Fruit fly (Drosophila melanogaster) whole organism, embryonic: ENCODE measurements around the gene CG13609.

Source experiments
- Aef1 ChIP-seq: fragments of 200-800 bp; sonication (Bioruptor generic); IDR thresholded peaks from 3 replicates; pipeline ENCODE4 v1.3.6; 2022; ENCODE audit warnings: missing biosample characterization, missing genetic modification characterization
- Asciz ChIP-seq: fragments of 200-800 bp; sonication (Bioruptor generic); optimal IDR thresholded peaks from 2 replicates; lab custom pipeline; 2017; ENCODE audit warnings: missing biosample characterization, mild to moderate bottlenecking, missing genetic modification characterization, missing genetic modification reagents
- Blimp-1 ChIP-seq: fragments of 200-800 bp; sonication (Bioruptor generic); optimal IDR thresholded peaks from 3 replicates; lab custom pipeline; 2018; ENCODE audit warnings: missing biosample characterization, missing genetic modification characterization, mild to moderate bottlenecking, moderate library complexity, missing genetic modification reagents
- CG10209 ChIP-seq: fragments of 200-800 bp; sonication (Bioruptor generic); optimal IDR thresholded peaks from 3 replicates; lab custom pipeline; 2017; ENCODE audit warnings: missing biosample characterization, mild to moderate bottlenecking, missing genetic modification characterization, missing genetic modification reagents
- CG12391 ChIP-seq: fragments of 200-800 bp; sonication (Bioruptor generic); optimal IDR thresholded peaks from 3 replicates; lab custom pipeline; 2018; ENCODE audit warnings: missing biosample characterization, mild to moderate bottlenecking, missing genetic modification characterization, moderate library complexity
- CG13424 ChIP-seq: fragments of 200-800 bp; sonication (Bioruptor generic); optimal IDR thresholded peaks from 2 replicates; lab custom pipeline; 2019; ENCODE audit warnings: missing biosample characterization, mild to moderate bottlenecking, missing genetic modification characterization, moderate library complexity
- CG14050 ChIP-seq: fragments of 200-800 bp; sonication (Bioruptor generic); IDR thresholded peaks from 3 replicates; pipeline ENCODE4 v1.3.6; 2022; ENCODE audit warnings: missing biosample characterization, missing genetic modification characterization
- CG1602 ChIP-seq: fragments of 200-800 bp; sonication (Bioruptor generic); optimal IDR thresholded peaks from 3 replicates; lab custom pipeline; 2016; ENCODE audit warnings: missing biosample characterization, missing genetic modification characterization
- CG18262 ChIP-seq: fragments of 200-800 bp; optimal IDR thresholded peaks from 3 replicates; lab custom pipeline; 2019; ENCODE audit warnings: missing biosample characterization, mild to moderate bottlenecking, missing genetic modification characterization, moderate library complexity
- CG2889 ChIP-seq: fragments of 200-800 bp; sonication (Bioruptor generic); IDR thresholded peaks from 3 replicates; pipeline ENCODE4 v1.3.6; 2022; ENCODE audit warnings: missing biosample characterization, missing genetic modification characterization
- CG30403 ChIP-seq: fragments of 200-800 bp; sonication (Bioruptor generic); optimal IDR thresholded peaks from 3 replicates; lab custom pipeline; 2016; ENCODE audit warnings: missing biosample characterization, missing genetic modification characterization
- CG31224 ChIP-seq: fragments of 200-800 bp; sonication (Bioruptor generic); IDR thresholded peaks from 2 replicates; pipeline ENCODE4 v1.3.6; 2022; ENCODE audit warnings: missing biosample characterization, missing genetic modification characterization
- CG31441 ChIP-seq: fragments of 200-800 bp; sonication (Bioruptor generic); IDR thresholded peaks from 2 replicates; pipeline ENCODE4 v1.3.6; 2022; ENCODE audit warnings: missing biosample characterization, missing genetic modification characterization
- CG3847 ChIP-seq: fragments of 200-800 bp; sonication (Bioruptor generic); IDR thresholded peaks from 2 replicates; pipeline ENCODE4 v1.3.6; 2022; ENCODE audit warnings: missing biosample characterization, missing genetic modification characterization
- CG7556 ChIP-seq: fragments of 200-800 bp; sonication (Bioruptor generic); optimal IDR thresholded peaks from 2 replicates; lab custom pipeline; 2017; ENCODE audit warnings: missing biosample characterization, mild to moderate bottlenecking, missing genetic modification characterization
- CG7745 ChIP-seq: fragments of 200-800 bp; sonication (Bioruptor generic); optimal IDR thresholded peaks from 2 replicates; lab custom pipeline; 2018; ENCODE audit warnings: missing biosample characterization, mild to moderate bottlenecking, missing genetic modification characterization, moderate library complexity
- CG8089 ChIP-seq: fragments of 200-800 bp; sonication (Bioruptor generic); optimal IDR thresholded peaks from 3 replicates; lab custom pipeline; 2016; ENCODE audit warnings: missing biosample characterization, missing genetic modification characterization
- Eip74EF ChIP-seq, 2 experiments: fragments of 200-800 bp in 1 of 2; fragments of >200 bp in 1 of 2; sonication (Bioruptor generic) in 1 of 2; optimal IDR thresholded peaks; 2 replicates each; lab custom pipeline; 2017 to 2019; ENCODE audit warnings: missing biosample characterization in 2 of 2, missing genetic modification characterization in 2 of 2, mild to moderate bottlenecking in 1 of 2, moderate library complexity in 1 of 2
- H15 ChIP-seq: fragments of 200-800 bp; sonication (Bioruptor generic); IDR thresholded peaks from 3 replicates; pipeline ENCODE4 v1.3.6; 2022; ENCODE audit warnings: missing biosample characterization, missing genetic modification characterization
- HHEX ChIP-seq: fragments of 200-800 bp; sonication (Bioruptor generic); optimal IDR thresholded peaks from 3 replicates; lab custom pipeline; 2017; ENCODE audit warnings: missing biosample characterization, mild to moderate bottlenecking, missing genetic modification characterization, missing genetic modification reagents
- Hmr ChIP-seq: fragments of 200-800 bp; sonication (Bioruptor generic); optimal IDR thresholded peaks from 3 replicates; lab custom pipeline; 2017; ENCODE audit warnings: mild to moderate bottlenecking, missing biosample characterization, missing genetic modification reagents, missing genetic modification characterization
- Hr3 ChIP-seq: fragments of 200-800 bp; sonication (Bioruptor generic); optimal IDR thresholded peaks from 3 replicates; lab custom pipeline; 2016; ENCODE audit warnings: missing biosample characterization, missing genetic modification characterization
- Lpt ChIP-seq: fragments of >200 bp; optimal IDR thresholded peaks from 2 replicates; lab custom pipeline; 2018; ENCODE audit warnings: missing biosample characterization, missing genetic modification characterization
- Med ChIP-seq: fragments of 200-800 bp; sonication (Bioruptor generic); peaks from one replicate; lab custom pipeline; 2016; ENCODE audit warnings: missing biosample characterization, missing genetic modification characterization, mild to moderate bottlenecking, inconsistent platforms, moderate library complexity
- Oli ChIP-seq: fragments of 200-800 bp; sonication (Bioruptor generic); optimal IDR thresholded peaks from 2 replicates; lab custom pipeline; 2018; ENCODE audit warnings: missing biosample characterization, mild to moderate bottlenecking, missing genetic modification characterization, moderate library complexity
- PHDP ChIP-seq: fragments of 200-800 bp; sonication (Bioruptor generic); optimal IDR thresholded peaks from 3 replicates; lab custom pipeline; 2018; ENCODE audit warnings: missing biosample characterization, mild to moderate bottlenecking, missing genetic modification characterization, moderate library complexity
- Ptx1 ChIP-seq: fragments of 200-800 bp; sonication (Bioruptor generic); IDR thresholded peaks from 2 replicates; pipeline ENCODE4 v1.3.6; 2022; ENCODE audit warnings: missing biosample characterization, missing genetic modification characterization
- Ssrp ChIP-seq: fragments of 200-800 bp; sonication (Bioruptor generic); optimal IDR thresholded peaks from 2 replicates; lab custom pipeline; 2018; ENCODE audit warnings: missing biosample characterization, mild to moderate bottlenecking, missing genetic modification characterization, moderate library complexity
- Xbp1 ChIP-seq: fragments of 200-800 bp; sonication (Bioruptor generic); optimal IDR thresholded peaks from 3 replicates; lab custom pipeline; 2016; ENCODE audit warnings: missing biosample characterization, mild to moderate bottlenecking, missing genetic modification characterization
- az2 ChIP-seq: fragments of 200-800 bp; sonication (Bioruptor generic); optimal IDR thresholded peaks from 3 replicates; lab custom pipeline; 2016; ENCODE audit warnings: missing biosample characterization, missing genetic modification characterization
- chinmo ChIP-seq: fragments of 200-800 bp; sonication (Bioruptor generic); IDR thresholded peaks from 4 replicates; pipeline ENCODE4 v1.3.6; 2022; ENCODE audit warnings: missing biosample characterization, missing genetic modification characterization; ENCODE audit not compliant: partially characterized antibody
- dmrt99B ChIP-seq: fragments of 200-800 bp; sonication (Bioruptor generic); optimal IDR thresholded peaks from 2 replicates; lab custom pipeline; 2018; ENCODE audit warnings: missing biosample characterization, mild to moderate bottlenecking, missing genetic modification characterization, moderate library complexity
- ewg ChIP-seq: fragments of 200-800 bp; sonication (Bioruptor generic); optimal IDR thresholded peaks from 3 replicates; lab custom pipeline; 2017; ENCODE audit warnings: mild to moderate bottlenecking, missing biosample characterization, missing genetic modification reagents, missing genetic modification characterization
- fd96Cb ChIP-seq: fragments of 200-800 bp; sonication (Bioruptor generic); optimal IDR thresholded peaks from 2 replicates; lab custom pipeline; 2018; ENCODE audit warnings: missing biosample characterization, mild to moderate bottlenecking, missing genetic modification characterization, moderate library complexity
- her ChIP-seq: fragments of 200-800 bp; sonication (Bioruptor generic); optimal IDR thresholded peaks from 2 replicates; lab custom pipeline; 2016; ENCODE audit warnings: missing biosample characterization, missing genetic modification characterization
- odd ChIP-seq: fragments of 200-800 bp; sonication (Bioruptor generic); optimal IDR thresholded peaks from 2 replicates; lab custom pipeline; 2017; ENCODE audit warnings: missing biosample characterization, mild to moderate bottlenecking, missing genetic modification characterization
- org-1 ChIP-seq: fragments of 200-800 bp; sonication (Bioruptor generic); optimal IDR thresholded peaks from 2 replicates; lab custom pipeline; 2017; ENCODE audit warnings: missing biosample characterization, missing genetic modification characterization
- phol ChIP-seq: fragments of 200-800 bp; sonication (Bioruptor generic); optimal IDR thresholded peaks from 3 replicates; lab custom pipeline; 2018; ENCODE audit warnings: missing biosample characterization, mild to moderate bottlenecking, missing genetic modification characterization, moderate library complexity
- prd ChIP-seq, 3 experiments: fragments of >200 bp in 2 of 3; fragments of 200-800 bp in 1 of 3; sonication (Bioruptor generic) in 1 of 3; optimal IDR thresholded peaks in 2 of 3; IDR thresholded peaks in 1 of 3; 2 replicates in 2 of 3; 3 replicates in 1 of 3; pipeline versions ENCODE4 v1.3.6 to Lab custom; 2017 to 2022; ENCODE audit warnings: missing biosample characterization in 1 of 3, missing genetic modification characterization in 1 of 3
- ranshi ChIP-seq: fragments of 200-800 bp; sonication (Bioruptor generic); IDR thresholded peaks from 2 replicates; pipeline ENCODE4 v1.3.6; 2022; ENCODE audit warnings: missing biosample characterization, missing genetic modification characterization
- row ChIP-seq: fragments of 200-800 bp; sonication (Bioruptor generic); IDR thresholded peaks from 3 replicates; pipeline ENCODE4 v1.3.6; 2022; ENCODE audit warnings: missing biosample characterization, missing genetic modification characterization
- sc ChIP-seq, 3 experiments: fragments of >200 bp in 2 of 3; fragments of 200-800 bp in 1 of 3; sonication (Bioruptor generic) in 1 of 3; optimal IDR thresholded peaks; 2 replicates in 2 of 3; 3 replicates in 1 of 3; lab custom pipeline; 2017; ENCODE audit warnings: mild to moderate bottlenecking in 1 of 3, missing biosample characterization in 1 of 3, missing genetic modification characterization in 1 of 3, missing genetic modification reagents in 1 of 3
- sqz ChIP-seq: fragments of 200-800 bp; sonication (Bioruptor generic); optimal IDR thresholded peaks from 3 replicates; lab custom pipeline; 2018; ENCODE audit warnings: missing biosample characterization, mild to moderate bottlenecking, missing genetic modification characterization
- tap ChIP-seq: fragments of 200-800 bp; optimal IDR thresholded peaks from 3 replicates; lab custom pipeline; 2019; ENCODE audit warnings: missing biosample characterization, mild to moderate bottlenecking, missing genetic modification characterization, moderate library complexity
- vvl ChIP-seq: fragments of 200-800 bp; sonication (Bioruptor generic); IDR thresholded peaks from 2 replicates; pipeline ENCODE4 v1.3.6; 2022; ENCODE audit warnings: missing biosample characterization, missing genetic modification characterization

Gene CG13609

dm6 chr3R:24205234-24205894 lies 21.5 kb upstream of the CG13609 start:
- peak; percentile 82; the same call in 2 of the 4 replicates for TF ChIP-seq chinmo (GFP tag; lab: Robert Waterston, UW)
- no peak for TF ChIP-seq CG3847 (GFP tag; lab: Robert Waterston, UW)
- no peak for TF ChIP-seq ranshi (GFP tag; lab: Robert Waterston, UW)
- TF ChIP-seq vvl (GFP tag; lab: Robert Waterston, UW) = peak; percentile 44; the same call in 1 of the 2 replicates
- TF ChIP-seq Blimp-1 = peak; percentile 56
- peak; percentile 67 for TF ChIP-seq sqz (GFP tag; lab: Kevin White, UChicago)
- TF ChIP-seq Eip74EF (GFP tag; optimal IDR thresholded peaks at IDR 0.05; lab: Kevin White, UChicago) = peak in 1 of 2 experiments; percentile 83
- TF ChIP-seq, all 482 proteins: peak for 5

dm6 chr3R:24205935-24206334 lies 20.9 kb upstream of the CG13609 start:
- peak; percentile 74 for TF ChIP-seq dmrt99B
- peak; percentile 66 for TF ChIP-seq phol
- no peak for TF ChIP-seq CG14050 (GFP tag; lab: Robert Waterston, UW)
- no peak for TF ChIP-seq sc (optimal IDR thresholded peaks at IDR 0.05; lab: Kevin White, UChicago)
- peak; percentile 12 for TF ChIP-seq sc (GFP tag; optimal IDR thresholded peaks at IDR 0.05; lab: Kevin White, UChicago)
- TF ChIP-seq CG7556 (GFP tag; lab: Kevin White, UChicago) = peak; percentile 34
- TF ChIP-seq Asciz (GFP tag; lab: Kevin White, UChicago) = peak; percentile 47
- no peak for TF ChIP-seq her (GFP tag; lab: Kevin White, UChicago)
- peak; percentile 38 for TF ChIP-seq Ssrp
- peak; percentile 35; the same call in 2 of the 3 replicates for TF ChIP-seq row
- no peak for TF ChIP-seq prd (optimal IDR thresholded peaks at IDR 0.05; lab: Kevin White, UChicago)
- TF ChIP-seq prd (GFP tag; IDR thresholded peaks at IDR 0.05; lab: Robert Waterston, UW) = 0 out of 3 replicates have a peak, but pooled peaks have one; percentile 20
- TF ChIP-seq ewg (GFP tag; lab: Kevin White, UChicago) = peak; percentile 31
- peak; percentile 22 for TF ChIP-seq az2 (GFP tag; lab: Kevin White, UChicago)
- peak; percentile 15 for TF ChIP-seq HHEX (GFP tag; lab: Kevin White, UChicago)
- peak; percentile 23 for TF ChIP-seq org-1 (GFP tag; lab: Kevin White, UChicago)
- TF ChIP-seq CG10209 = peak; percentile 17
- TF ChIP-seq CG30403 (GFP tag; lab: Kevin White, UChicago) = peak; percentile 30
- no peak for TF ChIP-seq CG1602 (GFP tag; lab: Kevin White, UChicago)
- peak; percentile 24 for TF ChIP-seq fd96Cb
- peak; percentile 72 for TF ChIP-seq Oli (tag; lab: Kevin White, UChicago)
- TF ChIP-seq CG12391 (tag; lab: Kevin White, UChicago) = peak; percentile 38
- TF ChIP-seq Eip74EF (GFP tag; optimal IDR thresholded peaks at IDR 0.05; lab: Kevin White, UChicago) = peak in 1 of 2 experiments; percentile 54
- TF ChIP-seq Hmr (GFP tag; lab: Kevin White, UChicago) = peak; percentile 2
- 0 out of 2 replicates have a peak, but pooled peaks have one; percentile 14 for TF ChIP-seq CG31224
- TF ChIP-seq Hr3 (GFP tag; lab: Kevin White, UChicago) = peak; percentile 23
- peak; percentile 10 for TF ChIP-seq odd (GFP tag; lab: Kevin White, UChicago)
- no peak for TF ChIP-seq CG8089 (GFP tag; lab: Kevin White, UChicago)
- no peak for TF ChIP-seq Aef1 (GFP tag; lab: Robert Waterston, UW)
- no peak for TF ChIP-seq Lpt (GFP tag; lab: Kevin White, UChicago)
- TF ChIP-seq CG2889 (GFP tag; lab: Robert Waterston, UW) = no peak
- TF ChIP-seq CG13424 (tag; lab: Kevin White, UChicago) = peak; percentile 47
- peak; percentile 36 for TF ChIP-seq PHDP (tag; lab: Kevin White, UChicago)
- peak; percentile 63; the same call in 1 of the 2 replicates for TF ChIP-seq CG31441 (GFP tag; lab: Robert Waterston, UW)
- peak; percentile 19 for TF ChIP-seq Xbp1
- TF ChIP-seq Ptx1 = peak; percentile 52; the same call in 1 of the 2 replicates
- TF ChIP-seq CG7745 (tag; lab: Kevin White, UChicago) = no peak
- TF ChIP-seq Med (GFP tag; lab: Kevin White, UChicago) = peak; percentile 63
- 0 out of 3 replicates have a peak, but pooled peaks have one; percentile 26 for TF ChIP-seq H15 (GFP tag; lab: Robert Waterston, UW)
- TF ChIP-seq CG18262 (tag; lab: Kevin White, UChicago) = peak; percentile 57
- peak; percentile 11 for TF ChIP-seq tap (tag; lab: Kevin White, UChicago)
